Worm (Caenorhabditis elegans): ENCODE results near the gene T04C10.3.
A peak's percentile ranks its signal among the peaks of the same experiment; 100 is the strongest.

T04C10.3 gene

ce11 chrX:14812061-14812460, at the start of gene T04C10.3:
TSS of gene T04C10.3 (plus strand) at chrX:14812361.
- no peak for TF ChIP-seq flt-1 (GFP tag; IDR thresholded peaks at IDR 0.05)
- no peak for TF ChIP-seq med-1 (GFP tag; optimal IDR thresholded peaks at IDR 0.05; ENCODE audit: insufficient read depth)
- no peak for TF ChIP-seq tab-1 (GFP tag; IDR thresholded peaks at IDR 0.05)
- TF ChIP-seq T22C8.4 (GFP tag; IDR thresholded peaks at IDR 0.05): no peak
- TF ChIP-seq klf-2 (GFP tag; conservative IDR thresholded peaks at IDR 0.05): no peak
- no peak for TF ChIP-seq cog-1 (tag; optimal IDR thresholded peaks at IDR 0.05)
- no peak for TF ChIP-seq ztf-23 (GFP tag; IDR thresholded peaks at IDR 0.05)
- no peak for TF ChIP-seq ref-1 (GFP tag; conservative IDR thresholded peaks at IDR 0.05)
- no peak for TF ChIP-seq ztf-29 (GFP tag; IDR thresholded peaks at IDR 0.05)

- no peak for TF ChIP-seq T22C8.4 (GFP tag; IDR thresholded peaks at IDR 0.05)
- peak; percentile 40; the same call in 1 of the 2 replicates for TF ChIP-seq ztf-23 (GFP tag; IDR thresholded peaks at IDR 0.05)
These were observed 44.3 kb upstream of the T04C10.3 start for ce11 chrX:14767813-14768212.

- TF ChIP-seq ztf-29 (GFP tag; IDR thresholded peaks at IDR 0.05) (no peak), ref-1 (GFP tag; conservative IDR thresholded peaks at IDR 0.05) (no peak), klf-2 (GFP tag; conservative IDR thresholded peaks at IDR 0.05) (no peak), cog-1 (tag; optimal IDR thresholded peaks at IDR 0.05) (no peak), T22C8.4 (GFP tag; IDR thresholded peaks at IDR 0.05) (no peak), ztf-23 (GFP tag; IDR thresholded peaks at IDR 0.05) (no peak), tab-1 (GFP tag; IDR thresholded peaks at IDR 0.05) (no peak)
These were observed 43.2 kb upstream of the T04C10.3 start for ce11 chrX:14768989-14769388.

- TF ChIP-seq cog-1 (tag; optimal IDR thresholded peaks at IDR 0.05) (no peak), ztf-23 (GFP tag; IDR thresholded peaks at IDR 0.05) (no peak), med-1 (GFP tag; optimal IDR thresholded peaks at IDR 0.05; ENCODE audit: insufficient read depth) (no peak), ztf-29 (GFP tag; IDR thresholded peaks at IDR 0.05) (no peak), tab-1 (GFP tag; IDR thresholded peaks at IDR 0.05) (no peak), flt-1 (GFP tag; IDR thresholded peaks at IDR 0.05) (no peak), T22C8.4 (GFP tag; IDR thresholded peaks at IDR 0.05) (no peak), klf-2 (GFP tag; conservative IDR thresholded peaks at IDR 0.05) (no peak), ref-1 (GFP tag; conservative IDR thresholded peaks at IDR 0.05) (no peak)
These were observed 41.8 kb upstream of the T04C10.3 start for ce11 chrX:14770336-14770735.

- TF ChIP-seq ztf-29 (GFP tag; IDR thresholded peaks at IDR 0.05): no peak
- TF ChIP-seq ztf-23 (GFP tag; IDR thresholded peaks at IDR 0.05): no peak
- no peak for TF ChIP-seq med-1 (GFP tag; optimal IDR thresholded peaks at IDR 0.05; ENCODE audit: insufficient read depth)
- TF ChIP-seq flt-1 (GFP tag; IDR thresholded peaks at IDR 0.05): no peak
- TF ChIP-seq klf-2 (GFP tag; conservative IDR thresholded peaks at IDR 0.05): no peak
- no peak for TF ChIP-seq ref-1 (GFP tag; conservative IDR thresholded peaks at IDR 0.05)
- no peak for TF ChIP-seq tab-1 (GFP tag; IDR thresholded peaks at IDR 0.05)
- TF ChIP-seq cog-1 (tag; optimal IDR thresholded peaks at IDR 0.05): no peak
- TF ChIP-seq T22C8.4 (GFP tag; IDR thresholded peaks at IDR 0.05): no peak
These were observed 40.5 kb upstream of the T04C10.3 start, which contains the start of gene Y16B4A.2 for ce11 chrX:14771682-14772081. TSS of gene Y16B4A.2 (minus strand) at chrX:14771851.

ce11 chrX:14773238-14773637, 38.9 kb upstream of the T04C10.3 start, which contains the start of gene unc-3:
TSS of gene unc-3 (plus strand) at chrX:14773538.
- no peak for TF ChIP-seq ztf-23 (GFP tag; IDR thresholded peaks at IDR 0.05)
- no peak for TF ChIP-seq klf-2 (GFP tag; conservative IDR thresholded peaks at IDR 0.05)
- TF ChIP-seq cog-1 (tag; optimal IDR thresholded peaks at IDR 0.05): no peak
- TF ChIP-seq tab-1 (GFP tag; IDR thresholded peaks at IDR 0.05): no peak
- TF ChIP-seq flt-1 (GFP tag; IDR thresholded peaks at IDR 0.05): no peak
- no peak for TF ChIP-seq ref-1 (GFP tag; conservative IDR thresholded peaks at IDR 0.05)
- TF ChIP-seq T22C8.4 (GFP tag; IDR thresholded peaks at IDR 0.05): no peak
- TF ChIP-seq ztf-29 (GFP tag; IDR thresholded peaks at IDR 0.05): no peak
- no peak for TF ChIP-seq med-1 (GFP tag; optimal IDR thresholded peaks at IDR 0.05; ENCODE audit: insufficient read depth)

- TF ChIP-seq ztf-29 (GFP tag; IDR thresholded peaks at IDR 0.05) (no peak), T22C8.4 (GFP tag; IDR thresholded peaks at IDR 0.05) (no peak)
These were observed 36.9 kb upstream of the T04C10.3 start for ce11 chrX:14775222-14775621.

ce11 chrX:14776312-14776711, 35.8 kb upstream of the T04C10.3 start:
- TF ChIP-seq klf-2 (GFP tag; conservative IDR thresholded peaks at IDR 0.05) (no peak), cog-1 (tag; optimal IDR thresholded peaks at IDR 0.05) (no peak), ztf-23 (GFP tag; IDR thresholded peaks at IDR 0.05) (no peak), flt-1 (GFP tag; IDR thresholded peaks at IDR 0.05) (no peak)

- TF ChIP-seq tab-1 (GFP tag; IDR thresholded peaks at IDR 0.05) (no peak), cog-1 (tag; optimal IDR thresholded peaks at IDR 0.05) (no peak), med-1 (GFP tag; optimal IDR thresholded peaks at IDR 0.05; ENCODE audit: insufficient read depth) (no peak), T22C8.4 (GFP tag; IDR thresholded peaks at IDR 0.05) (no peak), ref-1 (GFP tag; conservative IDR thresholded peaks at IDR 0.05) (no peak), flt-1 (GFP tag; IDR thresholded peaks at IDR 0.05) (no peak), klf-2 (GFP tag; conservative IDR thresholded peaks at IDR 0.05) (no peak), ztf-29 (GFP tag; IDR thresholded peaks at IDR 0.05) (no peak), ztf-23 (GFP tag; IDR thresholded peaks at IDR 0.05) (no peak)
These were observed 34.0 kb upstream of the T04C10.3 start for ce11 chrX:14778112-14778511.

ce11 chrX:14780176-14780575, 32.0 kb upstream of the T04C10.3 start:
- TF ChIP-seq cog-1 (tag; optimal IDR thresholded peaks at IDR 0.05) (no peak), tab-1 (GFP tag; IDR thresholded peaks at IDR 0.05) (no peak), ref-1 (GFP tag; conservative IDR thresholded peaks at IDR 0.05) (no peak; the same call in 1 of the 2 replicates), ztf-23 (GFP tag; IDR thresholded peaks at IDR 0.05) (no peak), T22C8.4 (GFP tag; IDR thresholded peaks at IDR 0.05) (no peak), flt-1 (GFP tag; IDR thresholded peaks at IDR 0.05) (no peak), med-1 (GFP tag; optimal IDR thresholded peaks at IDR 0.05; ENCODE audit: insufficient read depth) (no peak), ztf-29 (GFP tag; IDR thresholded peaks at IDR 0.05) (no peak), klf-2 (GFP tag; conservative IDR thresholded peaks at IDR 0.05) (no peak)
